Worm (Caenorhabditis elegans): Measurements from ENCODE around the gene jmjd-4.
A peak's percentile ranks its signal among the peaks of the same experiment; 100 is the strongest.

The jmjd-4 gene

ce11 chrIII:10335086-10335485 lies 1.3 kb upstream of the jmjd-4 start, which contains the start of gene ced-9:
TSS of gene ced-9 (plus strand) at chrIII:10335172.
- TF ChIP-seq rpc-1 (optimal IDR thresholded peaks at IDR 0.05) = no peak
- no peak for TF ChIP-seq rpc-1 (tag; optimal IDR thresholded peaks at IDR 0.05)
- TF ChIP-seq tbx-9 (tag; optimal IDR thresholded peaks at IDR 0.05; ENCODE audit: borderline replicate concordance) = peak; percentile 93

- TF ChIP-seq ceh-100 (GFP tag; IDR thresholded peaks at IDR 0.05) (no peak), C17E4.6 (GFP tag; IDR thresholded peaks at IDR 0.05) (no peak), hrde-1 (tag; optimal IDR thresholded peaks at IDR 0.05; ENCODE audit: borderline replicate concordance) (no peak), efl-1 (GFP tag; optimal IDR thresholded peaks at IDR 0.05) (no peak), lin-35 (GFP tag; optimal IDR thresholded peaks at IDR 0.05) (no peak), ceh-58 (GFP tag; IDR thresholded peaks at IDR 0.05) (no peak), ceh-91 (GFP tag; IDR thresholded peaks at IDR 0.05) (no peak), rcor-1 (GFP tag; IDR thresholded peaks at IDR 0.05) (no peak)
These were observed 1.3 kb downstream of the jmjd-4 start, which contains the start of gene T07C4.12 for ce11 chrIII:10332560-10332959. TSS of gene T07C4.12 (minus strand) at chrIII:10332660.

ce11 chrIII:10331232-10331631 lies 2.6 kb downstream of the jmjd-4 start:
- 0 out of 2 replicates have a peak, but pooled peaks have one; percentile 29 for TF ChIP-seq B0336.3 (GFP tag; IDR thresholded peaks at IDR 0.05)
- TF ChIP-seq rec-8 (tag; optimal IDR thresholded peaks at IDR 0.05) = no peak
- no peak for TF ChIP-seq attf-6 (GFP tag; IDR thresholded peaks at IDR 0.05)
- TF ChIP-seq T26A5.8 (tag; optimal IDR thresholded peaks at IDR 0.05) = no peak
- TF ChIP-seq Y79H2A.3 (GFP tag; conservative IDR thresholded peaks at IDR 0.05) = no peak
- TF ChIP-seq cebp-1 (GFP tag; IDR thresholded peaks at IDR 0.05) = peak; percentile 64; the same call in 1 of the 2 replicates
- TF ChIP-seq cebp-1 (tag; optimal IDR thresholded peaks at IDR 0.05) = peak; percentile 94
- no peak for TF ChIP-seq repo-1 (tag; optimal IDR thresholded peaks at IDR 0.05)
- TF ChIP-seq madf-6 (GFP tag; IDR thresholded peaks at IDR 0.05) = no peak
- no peak for TF ChIP-seq F57C9.4 (tag; optimal IDR thresholded peaks at IDR 0.05)
- no peak for TF ChIP-seq ztf-25 (GFP tag; IDR thresholded peaks at IDR 0.05)
- no peak for TF ChIP-seq egl-44 (GFP tag; IDR thresholded peaks at IDR 0.05)
- 0 out of 2 replicates have a peak, but pooled peaks have one; percentile 37 for TF ChIP-seq nfyb-1 (GFP tag; IDR thresholded peaks at IDR 0.05)
- no peak for TF ChIP-seq nhr-90 (tag; optimal IDR thresholded peaks at IDR 0.05)
- TF ChIP-seq snpc-1.1 (tag; optimal IDR thresholded peaks at IDR 0.05; ENCODE audit: insufficient read depth) = no peak
- TF ChIP-seq pha-4 (tag; optimal IDR thresholded peaks at IDR 0.05) = no peak
- TF ChIP-seq hmg-1.2 (GFP tag; IDR thresholded peaks at IDR 0.05) = no peak; the same call in 1 of the 2 replicates
- TF ChIP-seq lin-35 (GFP tag; optimal IDR thresholded peaks at IDR 0.05) = peak in 1 of 3 experiments; percentile 11
- TF ChIP-seq athp-1 (tag; optimal IDR thresholded peaks at IDR 0.05) = no peak
- TF ChIP-seq attf-5 (GFP tag; optimal IDR thresholded peaks at IDR 0.05) = peak; percentile 6
- TF ChIP-seq akir-1 (GFP tag; optimal IDR thresholded peaks at IDR 0.05) = no peak
- TF ChIP-seq lir-1 (GFP tag; conservative IDR thresholded peaks at IDR 0.05) = no peak
- peak; percentile 70; the same call in 1 of the 2 replicates for TF ChIP-seq hsf-1 (GFP tag; IDR thresholded peaks at IDR 0.05)
- no peak for TF ChIP-seq ceh-91 (GFP tag; IDR thresholded peaks at IDR 0.05)
- no peak for TF ChIP-seq die-1 (tag; optimal IDR thresholded peaks at IDR 0.05)
- no peak for TF ChIP-seq Y95B8A.8 (GFP tag; IDR thresholded peaks at IDR 0.05)
- no peak for TF ChIP-seq ceh-100 (GFP tag; IDR thresholded peaks at IDR 0.05)
- TF ChIP-seq sptf-2 (GFP tag; optimal IDR thresholded peaks at IDR 0.05) = no peak
- no peak for TF ChIP-seq nhr-80 (tag; optimal IDR thresholded peaks at IDR 0.05)
- TF ChIP-seq lsl-1 (GFP tag; optimal IDR thresholded peaks at IDR 0.05) = no peak
- TF ChIP-seq ama-1 (optimal IDR thresholded peaks at IDR 0.05) = no peak
- TF ChIP-seq ama-1 (GFP tag; optimal IDR thresholded peaks at IDR 0.05) = no peak
- peak; percentile 56 for TF ChIP-seq tbx-9 (tag; optimal IDR thresholded peaks at IDR 0.05; ENCODE audit: borderline replicate concordance)
